Worm (Caenorhabditis elegans) whole organism, young adult: ENCODE measurements around the gene srsx-39.
"Not testable (repeated sequence)": the region's sequence is repeated elsewhere in the genome, so short reads cannot be mapped to it uniquely, and the experiment has no call there.

ENCODE experiments used
- B0019.2 ChIP-seq: fragments of 200-800 bp; sonication (Bioruptor generic); conservative IDR thresholded peaks from 2 replicates; pipeline ENCODE4 v1.3.6; 2022; ENCODE audit warnings: missing genetic modification reagents, missing genetic modification characterization, missing compliant biosample characterization
- D2030.7 ChIP-seq: fragments of 200-800 bp; sonication (Bioruptor generic); IDR thresholded peaks from 2 replicates; pipeline ENCODE4 v1.3.6; 2022; ENCODE audit warnings: missing genetic modification reagents, missing genetic modification characterization, missing compliant biosample characterization
- F23B12.7 ChIP-seq: sonication (generic microtip); optimal IDR thresholded peaks from 2 replicates; lab custom pipeline; 2017; ENCODE audit warnings: missing genetic modification characterization, mild to moderate bottlenecking, missing compliant biosample characterization, antibody characterized with exemption, moderate library complexity; ENCODE audit not compliant: insufficient read depth
- F33H1.4 ChIP-seq: fragments of 200-800 bp; sonication (Bioruptor generic); IDR thresholded peaks from 2 replicates; pipeline ENCODE4 v1.3.6; 2022; ENCODE audit warnings: missing genetic modification reagents, missing genetic modification characterization, missing compliant biosample characterization
- F39B2.1 ChIP-seq: fragments of 200-800 bp; sonication (Bioruptor generic); IDR thresholded peaks from 2 replicates; pipeline ENCODE4 v1.3.6; 2022; ENCODE audit warnings: missing genetic modification reagents, missing genetic modification characterization, missing compliant biosample characterization
- F55B11.4 ChIP-seq: sonication (generic microtip); optimal IDR thresholded peaks from 2 replicates; lab custom pipeline; 2016; ENCODE audit warnings: missing compliant biosample characterization, missing genetic modification characterization, borderline replicate concordance; ENCODE audit not compliant: insufficient read depth
- F57A8.1 ChIP-seq: fragments of 200-800 bp; sonication (Bioruptor generic); optimal IDR thresholded peaks from 2 replicates; lab custom pipeline; 2018; ENCODE audit warnings: mild to moderate bottlenecking, missing genetic modification characterization, moderate library complexity, missing compliant biosample characterization
- K12H6.12 ChIP-seq: fragments of 200-800 bp; sonication (Bioruptor generic); optimal IDR thresholded peaks from 2 replicates; lab custom pipeline; 2018; ENCODE audit warnings: mild to moderate bottlenecking, missing genetic modification characterization, missing compliant biosample characterization
- Y56A3A.18 ChIP-seq: fragments of 200-800 bp; sonication (Bioruptor generic); IDR thresholded peaks from 2 replicates; pipeline ENCODE4 v1.3.6; 2022; ENCODE audit warnings: missing genetic modification reagents, missing genetic modification characterization, missing compliant biosample characterization
- Y67H2A.10 ChIP-seq: fragments of 200-800 bp; sonication (Bioruptor generic); conservative IDR thresholded peaks from 2 replicates; pipeline ENCODE4 v1.3.6; 2022; ENCODE audit warnings: missing genetic modification reagents, missing genetic modification characterization, missing compliant biosample characterization
- Y79H2A.3 ChIP-seq: fragments of 200-800 bp; sonication (Bioruptor generic); conservative IDR thresholded peaks from 2 replicates; pipeline ENCODE4 v1.3.6; 2022; ENCODE audit warnings: missing genetic modification reagents, missing genetic modification characterization, missing compliant biosample characterization
- Y95B8A.8 ChIP-seq: fragments of 200-800 bp; sonication (Bioruptor generic); IDR thresholded peaks from 2 replicates; pipeline ENCODE4 v1.3.6; 2022; ENCODE audit warnings: missing genetic modification reagents, missing genetic modification characterization, missing compliant biosample characterization
- aptf-3 ChIP-seq: fragments of 200-800 bp; sonication (Bioruptor generic); IDR thresholded peaks from 2 replicates; pipeline ENCODE4 v1.3.6; 2022; ENCODE audit warnings: missing genetic modification characterization, missing compliant biosample characterization
- bed-1 ChIP-seq: fragments of 200-800 bp; sonication (Bioruptor generic); IDR thresholded peaks from 2 replicates; pipeline ENCODE4 v1.3.6; 2022; ENCODE audit warnings: missing genetic modification reagents, missing genetic modification characterization, missing compliant biosample characterization
- ccch-3 ChIP-seq: fragments of 200-800 bp; sonication (Bioruptor generic); optimal IDR thresholded peaks from 2 replicates; lab custom pipeline; 2018; ENCODE audit warnings: mild to moderate bottlenecking, missing genetic modification characterization, missing compliant biosample characterization
- cebp-2 ChIP-seq: fragments of 200-800 bp; sonication (Bioruptor generic); IDR thresholded peaks from 2 replicates; pipeline ENCODE4 v1.3.6; 2022; ENCODE audit warnings: missing genetic modification characterization, missing compliant biosample characterization
- ceh-100 ChIP-seq: fragments of 200-800 bp; sonication (Bioruptor generic); IDR thresholded peaks from 2 replicates; pipeline ENCODE4 v1.3.6; 2022; ENCODE audit warnings: missing genetic modification reagents, missing genetic modification characterization, missing compliant biosample characterization
- die-1 ChIP-seq: sonication (generic microtip); optimal IDR thresholded peaks from 2 replicates; lab custom pipeline; 2016; ENCODE audit warnings: missing genotype, mild to moderate bottlenecking, missing genetic modification characterization, missing compliant biosample characterization
- egrh-3 ChIP-seq: fragments of 200-800 bp; sonication (Bioruptor generic); IDR thresholded peaks from 2 replicates; pipeline ENCODE4 v1.3.6; 2022; ENCODE audit warnings: missing genetic modification reagents, missing genetic modification characterization, missing compliant biosample characterization
- ets-4 ChIP-seq: fragments of 200-800 bp; sonication (Bioruptor generic); optimal IDR thresholded peaks from 2 replicates; lab custom pipeline; 2018; ENCODE audit warnings: mild to moderate bottlenecking, missing genetic modification characterization, missing compliant biosample characterization
- hlh-12 ChIP-seq: sonication (generic microtip); optimal IDR thresholded peaks from 2 replicates; lab custom pipeline; 2016; ENCODE audit warnings: missing genetic modification characterization, missing compliant biosample characterization
- hlh-26 ChIP-seq: fragments of 200-800 bp; sonication (Bioruptor generic); conservative IDR thresholded peaks from 2 replicates; pipeline ENCODE4 v1.3.6; 2022; ENCODE audit warnings: missing genetic modification reagents, missing genetic modification characterization, missing compliant biosample characterization
- hmg-20 ChIP-seq: fragments of 200-800 bp; sonication (Bioruptor generic); IDR thresholded peaks from 2 replicates; pipeline ENCODE4 v1.3.6; 2022; ENCODE audit warnings: missing genetic modification reagents, missing genetic modification characterization, missing compliant biosample characterization
- lin-40 ChIP-seq: sonication (generic microtip); optimal IDR thresholded peaks from 2 replicates; lab custom pipeline; 2016; ENCODE audit warnings: missing genetic modification characterization, mild to moderate bottlenecking, missing compliant biosample characterization, missing genotype, missing genetic modification reagents
- lir-1 ChIP-seq: fragments of 200-800 bp; sonication (Bioruptor generic); conservative IDR thresholded peaks from 2 replicates; pipeline ENCODE4 v1.3.6; 2022; ENCODE audit warnings: missing genetic modification reagents, missing genetic modification characterization, missing compliant biosample characterization
- lsl-1 ChIP-seq: fragments of 200-800 bp; sonication (Bioruptor generic); optimal IDR thresholded peaks from 2 replicates; lab custom pipeline; 2018; ENCODE audit warnings: mild to moderate bottlenecking, missing genetic modification characterization, moderate library complexity, missing compliant biosample characterization
- madf-8 ChIP-seq: fragments of 200-800 bp; sonication (Bioruptor generic); conservative IDR thresholded peaks from 2 replicates; pipeline ENCODE4 v1.3.6; 2022; ENCODE audit warnings: missing genetic modification reagents, missing genetic modification characterization, missing compliant biosample characterization
- mel-28 ChIP-seq: sonication (generic microtip); optimal IDR thresholded peaks from 2 replicates; lab custom pipeline; 2016; ENCODE audit warnings: borderline replicate concordance, mild to moderate bottlenecking, missing genetic modification characterization, missing compliant biosample characterization
- nfya-2 ChIP-seq: fragments of 200-800 bp; sonication (Bioruptor generic); IDR thresholded peaks from 2 replicates; pipeline ENCODE4 v1.3.6; 2022; ENCODE audit warnings: missing genetic modification reagents, missing genetic modification characterization, missing compliant biosample characterization
- nhr-179 ChIP-seq: sonication (generic microtip); optimal IDR thresholded peaks from 2 replicates; lab custom pipeline; 2016; ENCODE audit warnings: mild to moderate bottlenecking, missing genetic modification characterization, missing compliant biosample characterization
- nhr-80 ChIP-seq: sonication (generic microtip); optimal IDR thresholded peaks from 2 replicates; lab custom pipeline; 2016; ENCODE audit warnings: missing genetic modification characterization, missing compliant biosample characterization
- nhr-90 ChIP-seq: sonication (generic microtip); optimal IDR thresholded peaks from 2 replicates; lab custom pipeline; 2016; ENCODE audit warnings: missing genotype, mild to moderate bottlenecking, missing genetic modification characterization, missing compliant biosample characterization
- rec-8 ChIP-seq, 2 experiments: sonication (generic microtip); optimal IDR thresholded peaks; 2 replicates each; lab custom pipeline; 2016; ENCODE audit warnings: mild to moderate bottlenecking in 2 of 2, missing genetic modification characterization in 2 of 2, missing genetic modification reagents in 2 of 2, missing genotype in 2 of 2, missing biosample characterization in 1 of 2, missing compliant biosample characterization in 1 of 2, moderate library complexity in 1 of 2
- snpc-1.1 ChIP-seq: sonication (generic microtip); optimal IDR thresholded peaks from 2 replicates; lab custom pipeline; 2017; ENCODE audit warnings: missing genetic modification characterization, mild to moderate bottlenecking, missing compliant biosample characterization, antibody characterized with exemption, moderate library complexity, missing genotype, missing genetic modification reagents; ENCODE audit not compliant: insufficient read depth
- snpc-1.3 ChIP-seq: sonication (generic microtip); optimal IDR thresholded peaks from 2 replicates; lab custom pipeline; 2017; ENCODE audit warnings: missing genetic modification characterization, mild to moderate bottlenecking, missing compliant biosample characterization, antibody characterized with exemption, moderate library complexity, missing genotype, missing genetic modification reagents; ENCODE audit not compliant: insufficient read depth
- snpc-3.4 ChIP-seq: sonication (generic microtip); optimal IDR thresholded peaks from 2 replicates; lab custom pipeline; 2017; ENCODE audit warnings: missing genetic modification characterization, mild to moderate bottlenecking, missing compliant biosample characterization, antibody characterized with exemption, moderate library complexity, missing genotype, missing genetic modification reagents
- snpc-4 ChIP-seq, 5 experiments: fragments of 150-350 bp in 1 of 5; sonication (generic microtip) in 4 of 5; optimal IDR thresholded peaks; 2 replicates each; lab custom pipeline; 2014 to 2018; ENCODE audit warnings: missing genetic modification characterization in 5 of 5, missing biosample characterization in 3 of 5, antibody characterized with exemption in 2 of 5, mild to moderate bottlenecking in 2 of 5, missing compliant biosample characterization in 2 of 5, missing genotype in 2 of 5, moderate library complexity in 2 of 5, missing genetic modification reagents in 1 of 5
- somi-1 ChIP-seq: fragments of 200-800 bp; sonication (Bioruptor generic); optimal IDR thresholded peaks from 2 replicates; lab custom pipeline; 2018; ENCODE audit warnings: mild to moderate bottlenecking, missing genetic modification characterization, missing compliant biosample characterization
- unc-62 ChIP-seq: fragments of 150-350 bp; optimal IDR thresholded peaks from 2 replicates; lab custom pipeline; 2014; ENCODE audit warnings: missing biosample characterization, missing genetic modification reagents, missing genetic modification characterization
- ztf-18 ChIP-seq: sonication (generic microtip); optimal IDR thresholded peaks from 2 replicates; lab custom pipeline; 2016; ENCODE audit warnings: missing genotype, mild to moderate bottlenecking, missing genetic modification characterization, missing compliant biosample characterization

Gene srsx-39

ce11 chrV:15267405-15267804, 10.8 kb upstream of the srsx-39 start, which contains the start of gene T10H4.13 (continued):
- TF ChIP-seq Y56A3A.18 (GFP tag; lab: Robert Waterston, UW) = no peak
- no peak for TF ChIP-seq aptf-3 (GFP tag; lab: Robert Waterston, UW)
- TF ChIP-seq nhr-80 = no peak
- no peak for TF ChIP-seq F39B2.1

- TF ChIP-seq madf-8 (GFP tag; lab: Robert Waterston, UW) (no peak), egrh-3 (GFP tag; lab: Robert Waterston, UW) (no peak), lir-1 (GFP tag; lab: Robert Waterston, UW) (no peak), hlh-26 (GFP tag; lab: Robert Waterston, UW) (no peak), nfya-2 (no peak), K12H6.12 (tag; lab: Kevin White, UChicago) (no peak), rec-8 (tag; optimal IDR thresholded peaks at IDR 0.05; lab: Kevin White, UChicago) (no peak), lsl-1 (GFP tag; lab: Kevin White, UChicago) (no peak), nhr-90 (tag; lab: Kevin White, UChicago) (no peak), snpc-3.4 (tag; lab: Kevin White, UChicago) (no peak), somi-1 (GFP tag; lab: Kevin White, UChicago) (no peak), lin-40 (tag; lab: Kevin White, UChicago) (no peak), cebp-2 (GFP tag; lab: Robert Waterston, UW) (no peak), bed-1 (GFP tag; lab: Robert Waterston, UW) (no peak), unc-62 (GFP tag; lab: Kevin White, UChicago) (no peak), snpc-1.1 (no peak), B0019.2 (GFP tag; lab: Robert Waterston, UW) (no peak)
Observed at ce11 chrV:15265814-15266213, 9.2 kb upstream of the srsx-39 start, which contains the start of gene M01B2.13. Gene M01B2.13 (minus strand): TSS chrV:15265914.

DNA sequence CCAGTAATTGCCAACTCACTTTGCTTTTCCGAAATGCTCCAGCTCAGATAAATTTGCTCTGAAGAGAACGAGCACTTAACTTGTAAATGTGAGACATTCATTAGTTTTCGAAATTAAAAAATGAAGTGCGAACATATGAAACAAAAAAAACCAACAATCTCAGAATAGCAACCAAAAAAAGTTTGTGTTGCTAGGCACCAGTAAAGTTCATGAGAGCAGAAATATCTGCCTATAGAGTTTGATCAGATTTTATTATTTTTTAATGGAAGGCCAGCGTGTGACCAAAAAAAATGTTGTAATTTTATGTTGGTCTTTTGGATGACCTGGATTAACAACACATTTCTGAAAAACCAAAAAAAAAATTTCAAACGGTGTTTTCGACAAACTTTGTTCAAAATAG, 7.6 kb upstream of the srsx-39 start, which contains the start of gene M01B2.12:
TSS of gene M01B2.12 (minus strand) at position 101 of the 400 bp plus-strand sequence.
- no peak for TF ChIP-seq ceh-100
- no peak for TF ChIP-seq rec-8 (tag; optimal IDR thresholded peaks at IDR 0.05; lab: Kevin White, UChicago)
- TF ChIP-seq F57A8.1 = no peak

DNA sequence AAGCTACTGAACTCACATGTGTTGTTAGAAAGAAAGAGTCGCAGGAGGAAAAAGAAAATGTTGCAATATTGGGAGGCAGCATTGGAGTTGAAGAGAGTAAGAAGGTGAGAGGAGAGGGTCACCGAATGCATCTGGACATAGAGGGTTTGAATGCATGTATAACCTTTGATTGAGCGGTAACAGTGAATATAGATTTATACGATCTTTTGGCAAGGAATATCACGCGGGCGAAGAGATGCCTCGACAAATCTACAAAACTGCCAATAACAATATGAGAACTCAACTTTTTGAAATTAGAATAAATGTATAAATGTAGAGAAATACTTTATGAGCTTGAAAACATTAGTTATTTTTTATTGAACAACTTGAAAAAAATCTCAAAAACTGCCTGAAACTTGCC, 5.8 kb upstream of the srsx-39 start, which contains the start of gene M01B2.10:
TSS of gene M01B2.10 (minus strand) at position 101 of the 400 bp plus-strand sequence.
- not testable (repeated sequence) for TF ChIP-seq aptf-3 (GFP tag; lab: Robert Waterston, UW); mel-28 (tag; lab: Kevin White, UChicago); F23B12.7 (tag; lab: Kevin White, UChicago)

- TF ChIP-seq cebp-2 (GFP tag; lab: Robert Waterston, UW) (no peak), F55B11.4 (tag; lab: Kevin White, UChicago) (no peak), snpc-4 (GFP tag; optimal IDR thresholded peaks at IDR 0.05; lab: Kevin White, UChicago) (no peak), snpc-4 (tag; optimal IDR thresholded peaks at IDR 0.05; lab: Kevin White, UChicago) (no peak), hmg-20 (GFP tag; lab: Robert Waterston, UW) (no peak), ets-4 (GFP tag; lab: Kevin White, UChicago) (no peak), nhr-179 (tag; lab: Kevin White, UChicago) (no peak), die-1 (tag; lab: Kevin White, UChicago) (no peak), snpc-1.3 (no peak), Y95B8A.8 (GFP tag; lab: Robert Waterston, UW) (no peak), F33H1.4 (GFP tag; lab: Robert Waterston, UW) (no peak), hlh-12 (tag; lab: Kevin White, UChicago) (no peak), Y67H2A.10 (GFP tag; lab: Robert Waterston, UW) (no peak), nfya-2 (no peak), D2030.7 (GFP tag; lab: Robert Waterston, UW) (no peak), Y56A3A.18 (GFP tag; lab: Robert Waterston, UW) (no peak), ztf-18 (tag; lab: Kevin White, UChicago) (no peak), ccch-3 (GFP tag; lab: Kevin White, UChicago) (no peak), Y79H2A.3 (GFP tag; lab: Robert Waterston, UW) (no peak)
Observed at ce11 chrV:15259904-15260303, 3.3 kb upstream of the srsx-39 start, which contains the start of gene M01B2.8. Gene M01B2.8 (plus strand): TSS chrV:15260204.
